Fruit fly (Drosophila melanogaster): Measurements from ENCODE around the gene CG33080.

CG33080 gene

dm6 chrX:5754837-5755828, 37.6 kb upstream of the CG33080 start, which contains the start of the genes lin-52 and CG15771 (continued):
- no peak for TF ChIP-seq hkb (optimal IDR thresholded peaks at IDR 0.05)
- TF ChIP-seq hkb (GFP tag; IDR thresholded peaks at IDR 0.05), result peak; percentile 94
- peak; percentile 94 for TF ChIP-seq Mrtf (GFP tag; IDR thresholded peaks at IDR 0.05)
- no peak for TF ChIP-seq Hr39 (optimal IDR thresholded peaks at IDR 0.05)
- peak; percentile 40; the same call in 1 of the 2 replicates for TF ChIP-seq inv (GFP tag; IDR thresholded peaks at IDR 0.05; ENCODE audit: partially characterized antibody)
- TF ChIP-seq CG9932 (GFP tag; IDR thresholded peaks at IDR 0.05), result peak; percentile 96
- peak; percentile 96 for TF ChIP-seq gem (tag; optimal IDR thresholded peaks at IDR 0.05)
- TF ChIP-seq Gug (GFP tag; IDR thresholded peaks at IDR 0.05), result peak; percentile 95
- TF ChIP-seq dimm (GFP tag; IDR thresholded peaks at IDR 0.05), result peak; percentile 84; the same call in 1 of the 2 replicates

- TF ChIP-seq Med (GFP tag) (peak; percentile 14), Dfd (GFP tag; optimal IDR thresholded peaks at IDR 0.05) (peak in 1 of 2 experiments; percentile 39), trem (tag; optimal IDR thresholded peaks at IDR 0.05) (no peak)
Observed at dm6 chrX:5752838-5753237, 35.3 kb upstream of the CG33080 start.

dm6 chrX:5751949-5752348, 34.4 kb upstream of the CG33080 start, which contains the start of gene CG15772:
Gene CG15772 (plus strand): TSS chrX:5752249.
- TF ChIP-seq ara (GFP tag; IDR thresholded peaks at IDR 0.05), result no peak
- no peak for TF ChIP-seq Sox102F (GFP tag; optimal IDR thresholded peaks at IDR 0.05)
- no peak for TF ChIP-seq Spps (tag; optimal IDR thresholded peaks at IDR 0.05)
- TF ChIP-seq CG6813 (GFP tag; optimal IDR thresholded peaks at IDR 0.05), result no peak
- no peak for TF ChIP-seq Hmx (GFP tag; optimal IDR thresholded peaks at IDR 0.05)
- no peak for TF ChIP-seq CG2120 (GFP tag; optimal IDR thresholded peaks at IDR 0.05)
- TF ChIP-seq CG7786 (GFP tag; optimal IDR thresholded peaks at IDR 0.05), result no peak
- TF ChIP-seq knrl (GFP tag; IDR thresholded peaks at IDR 0.05; ENCODE audit: partially characterized antibody), result no peak
- no peak for TF ChIP-seq mirr (GFP tag; optimal IDR thresholded peaks at IDR 0.05)
- no peak for TF ChIP-seq CG13424 (tag; optimal IDR thresholded peaks at IDR 0.05)
- TF ChIP-seq schlank (tag; optimal IDR thresholded peaks at IDR 0.05), result no peak
- no peak for TF ChIP-seq lab (GFP tag; optimal IDR thresholded peaks at IDR 0.05)
- no peak for TF ChIP-seq HLH3B (GFP tag; IDR thresholded peaks at IDR 0.05)
- no peak for TF ChIP-seq CG17186 (GFP tag; optimal IDR thresholded peaks at IDR 0.05)
- no peak for TF ChIP-seq tll (GFP tag; optimal IDR thresholded peaks at IDR 0.05)
- no peak for TF ChIP-seq CG3407 (GFP tag; optimal IDR thresholded peaks at IDR 0.05)
- TF ChIP-seq CG7839 (tag; optimal IDR thresholded peaks at IDR 0.05), result no peak
- no peak for TF ChIP-seq CG13894 (tag; optimal IDR thresholded peaks at IDR 0.05)
- no peak for TF ChIP-seq lilli (GFP tag; optimal IDR thresholded peaks at IDR 0.05)
- TF ChIP-seq Doc3 (GFP tag; IDR thresholded peaks at IDR 0.05; ENCODE audit: partially characterized antibody), result no peak

All from whole organism, embryonic.